Worm (Caenorhabditis elegans) whole organism, L2 larva: Measurements from ENCODE around the gene arv-1.
A peak's percentile ranks its signal among the peaks of the same experiment; 100 is the strongest.

Source experiments
- C34F6.9 ChIP-seq: fragments of 150-350 bp; optimal IDR thresholded peaks from 2 replicates; lab custom pipeline; 2014; ENCODE audit warnings: missing biosample characterization, missing genetic modification characterization
- F13H6.1 ChIP-seq: sonication (generic microtip); optimal IDR thresholded peaks from 2 replicates; lab custom pipeline; 2016; ENCODE audit warnings: missing genetic modification characterization, missing compliant biosample characterization
- R02D3.7 ChIP-seq: fragments of 150-350 bp; optimal IDR thresholded peaks from 2 replicates; lab custom pipeline; 2014; ENCODE audit warnings: missing biosample characterization, missing genetic modification characterization
- Y55F3AM.14 ChIP-seq: fragments of 200-800 bp; sonication (Bioruptor generic); optimal IDR thresholded peaks from 2 replicates; lab custom pipeline; 2018; ENCODE audit warnings: mild to moderate bottlenecking, missing genetic modification characterization, missing compliant biosample characterization
- ZK546.5 ChIP-seq: sonication (generic microtip); optimal IDR thresholded peaks from 2 replicates; lab custom pipeline; 2017; ENCODE audit warnings: missing biosample characterization, missing genetic modification characterization
- alr-1 ChIP-seq: fragments of 150-350 bp; optimal IDR thresholded peaks from 2 replicates; lab custom pipeline; 2014; ENCODE audit warnings: missing biosample characterization, missing genetic modification characterization
- aly-2 ChIP-seq: fragments of 150-350 bp; optimal IDR thresholded peaks from 2 replicates; lab custom pipeline; 2014; ENCODE audit warnings: missing biosample characterization, missing genetic modification characterization
- ama-1 ChIP-seq: fragments of 150-350 bp; optimal IDR thresholded peaks from 2 replicates; lab custom pipeline; 2018; ENCODE audit warnings: inconsistent platforms
- blmp-1 ChIP-seq: sonication (generic microtip); optimal IDR thresholded peaks from 2 replicates; lab custom pipeline; 2017; ENCODE audit warnings: missing genetic modification characterization, mild to moderate bottlenecking, missing compliant biosample characterization, antibody characterized with exemption, moderate library complexity; ENCODE audit not compliant: insufficient read depth
- ceh-16 ChIP-seq: fragments of 150-350 bp; optimal IDR thresholded peaks from 2 replicates; lab custom pipeline; 2014; ENCODE audit warnings: missing biosample characterization, missing genetic modification characterization
- ceh-82 ChIP-seq: fragments of 150-350 bp; optimal IDR thresholded peaks from 2 replicates; lab custom pipeline; 2014; ENCODE audit warnings: missing biosample characterization, missing genetic modification characterization
- crh-2 ChIP-seq: sonication (generic microtip); optimal IDR thresholded peaks from 2 replicates; lab custom pipeline; 2017; ENCODE audit warnings: missing biosample characterization, missing genetic modification characterization
- dmd-4 ChIP-seq: sonication (generic microtip); optimal IDR thresholded peaks from 2 replicates; lab custom pipeline; 2017; ENCODE audit warnings: missing biosample characterization, missing genetic modification characterization
- elt-1 ChIP-seq: fragments of 150-350 bp; optimal IDR thresholded peaks from 2 replicates; lab custom pipeline; 2014; ENCODE audit warnings: missing biosample characterization, missing genetic modification characterization
- elt-3 ChIP-seq: sonication (generic microtip); optimal IDR thresholded peaks from 2 replicates; lab custom pipeline; 2017; ENCODE audit warnings: missing biosample characterization, missing genetic modification characterization
- fos-1 ChIP-seq: fragments of 150-350 bp; optimal IDR thresholded peaks from 2 replicates; lab custom pipeline; 2014; ENCODE audit warnings: missing biosample characterization, missing genetic modification characterization
- gmeb-1 ChIP-seq: fragments of 150-350 bp; optimal IDR thresholded peaks from 2 replicates; lab custom pipeline; 2014; ENCODE audit warnings: missing biosample characterization, missing genetic modification characterization
- lin-11 ChIP-seq: fragments of 150-350 bp; sonication (generic microtip); optimal IDR thresholded peaks from 2 replicates; lab custom pipeline; 2014; ENCODE audit warnings: missing biosample characterization, missing genetic modification characterization, inconsistent platforms, mixed read lengths
- lin-13 ChIP-seq: fragments of 150-350 bp; optimal IDR thresholded peaks from 2 replicates; lab custom pipeline; 2014; ENCODE audit warnings: missing biosample characterization, missing genetic modification reagents, missing genetic modification characterization
- mab-5 ChIP-seq: fragments of 150-350 bp; optimal IDR thresholded peaks from 2 replicates; lab custom pipeline; 2014; ENCODE audit warnings: missing biosample characterization, missing genetic modification characterization
- mbf-1 ChIP-seq: sonication (generic microtip); optimal IDR thresholded peaks from 2 replicates; lab custom pipeline; 2017; ENCODE audit warnings: missing biosample characterization, missing genetic modification characterization
- mdl-1 ChIP-seq, 2 experiments: fragments of 150-350 bp in 1 of 2; sonication (generic microtip) in 1 of 2; optimal IDR thresholded peaks; 2 replicates each; lab custom pipeline; 2017; ENCODE audit warnings: missing biosample characterization in 2 of 2, missing genetic modification characterization in 2 of 2
- nhr-11 ChIP-seq: fragments of 150-350 bp; optimal IDR thresholded peaks from 2 replicates; lab custom pipeline; 2014; ENCODE audit warnings: missing biosample characterization, missing genetic modification characterization
- nhr-12 ChIP-seq: fragments of 150-350 bp; optimal IDR thresholded peaks from 2 replicates; lab custom pipeline; 2014; ENCODE audit warnings: missing biosample characterization, missing genetic modification characterization
- nhr-129 ChIP-seq: fragments of 150-350 bp; optimal IDR thresholded peaks from 2 replicates; lab custom pipeline; 2014; ENCODE audit warnings: missing biosample characterization, missing genetic modification characterization
- nhr-21 ChIP-seq: fragments of 150-350 bp; optimal IDR thresholded peaks from 2 replicates; lab custom pipeline; 2014; ENCODE audit warnings: missing biosample characterization, missing genetic modification characterization
- nhr-23 ChIP-seq: fragments of 150-350 bp; optimal IDR thresholded peaks from 2 replicates; lab custom pipeline; 2014; ENCODE audit warnings: missing biosample characterization, missing genetic modification reagents, missing genetic modification characterization
- nhr-237 ChIP-seq: fragments of 150-350 bp; optimal IDR thresholded peaks from 2 replicates; lab custom pipeline; 2014; ENCODE audit warnings: missing biosample characterization, missing genetic modification characterization
- nhr-6 ChIP-seq: fragments of 150-350 bp; optimal IDR thresholded peaks from 2 replicates; lab custom pipeline; 2014; ENCODE audit warnings: missing biosample characterization, missing genetic modification characterization
- nhr-77 ChIP-seq: fragments of 150-350 bp; optimal IDR thresholded peaks from 2 replicates; lab custom pipeline; 2014; ENCODE audit warnings: missing biosample characterization, missing genetic modification characterization
- peb-1 ChIP-seq: fragments of 150-350 bp; optimal IDR thresholded peaks from 2 replicates; lab custom pipeline; 2014; ENCODE audit warnings: missing biosample characterization, missing genetic modification characterization
- sma-3 ChIP-seq: sonication (generic microtip); optimal IDR thresholded peaks from 2 replicates; lab custom pipeline; 2016; ENCODE audit warnings: missing genetic modification reagents, missing genetic modification characterization, missing compliant biosample characterization
- sma-9 ChIP-seq, 2 experiments: fragments of 150-350 bp in 1 of 2; sonication (generic microtip) in 1 of 2; optimal IDR thresholded peaks; 2 replicates each; lab custom pipeline; 2014 to 2016; ENCODE audit warnings: missing genetic modification characterization in 2 of 2, mild to moderate bottlenecking in 1 of 2, missing biosample characterization in 1 of 2, missing compliant biosample characterization in 1 of 2, missing genetic modification reagents in 1 of 2, moderate library complexity in 1 of 2
- unc-39 ChIP-seq: fragments of 150-350 bp; optimal IDR thresholded peaks from 2 replicates; lab custom pipeline; 2014; ENCODE audit warnings: missing biosample characterization, missing genetic modification characterization
- unc-55 ChIP-seq: fragments of 150-350 bp; sonication (generic microtip); optimal IDR thresholded peaks from 3 replicates; lab custom pipeline; 2014; ENCODE audit warnings: missing biosample characterization, missing genetic modification reagents, missing genetic modification characterization
- unc-62 ChIP-seq: fragments of 150-350 bp; optimal IDR thresholded peaks from 2 replicates; lab custom pipeline; 2014; ENCODE audit warnings: missing biosample characterization, missing genetic modification reagents, missing genetic modification characterization
- zag-1 ChIP-seq: fragments of 150-350 bp; optimal IDR thresholded peaks from 2 replicates; lab custom pipeline; 2014; ENCODE audit warnings: missing biosample characterization, missing genetic modification characterization
- ztf-1 ChIP-seq: fragments of 200-800 bp; sonication (Bioruptor generic); conservative IDR thresholded peaks from 2 replicates; pipeline ENCODE4 v1.3.6; 2022; ENCODE audit warnings: missing genetic modification characterization, missing compliant biosample characterization
- ztf-11 ChIP-seq: sonication (generic microtip); optimal IDR thresholded peaks from 2 replicates; lab custom pipeline; 2017; ENCODE audit warnings: missing biosample characterization, missing genetic modification characterization
- ztf-4 ChIP-seq: fragments of 150-350 bp; optimal IDR thresholded peaks from 2 replicates; lab custom pipeline; 2014; ENCODE audit warnings: missing biosample characterization, missing genetic modification characterization

Gene arv-1

ce11 chrII:10197091-10197675 lies 3.4 kb downstream of the arv-1 start, which contains the start of gene R05H5.3 (continued):
- TF ChIP-seq blmp-1 (tag; lab: Kevin White, UChicago) (no peak), unc-39 (tag; lab: Kevin White, UChicago) (no peak), ztf-11 (no peak), ZK546.5 (no peak), sma-3 (peak; percentile 27), nhr-23 (tag; lab: Kevin White, UChicago) (no peak), unc-55 (GFP tag; lab: Kevin White, UChicago) (peak; percentile 87), sma-9 (GFP tag; optimal IDR thresholded peaks at IDR 0.05; lab: Kevin White, UChicago) (peak; percentile 30), sma-9 (tag; optimal IDR thresholded peaks at IDR 0.05; lab: Kevin White, UChicago) (no peak), gmeb-1 (tag; lab: Kevin White, UChicago) (peak; percentile 74), nhr-77 (no peak), mbf-1 (tag; lab: Kevin White, UChicago) (no peak), nhr-237 (no peak), nhr-6 (tag; lab: Kevin White, UChicago) (no peak), Y55F3AM.14 (GFP tag; lab: Kevin White, UChicago) (no peak), ztf-4 (no peak), nhr-12 (tag; lab: Kevin White, UChicago) (no peak), mdl-1 (tag; optimal IDR thresholded peaks at IDR 0.05; lab: Kevin White, UChicago) (no peak), alr-1 (no peak), nhr-129 (tag; lab: Kevin White, UChicago) (peak; percentile 69), dmd-4 (tag; lab: Kevin White, UChicago) (no peak)
- TF ChIP-seq, all 48 proteins: peak for 11

ce11 chrII:10194605-10195004 lies 6.0 kb downstream of the arv-1 start, which contains the start of gene srb-6:
Gene srb-6 (plus strand): TSS chrII:10194905.
- TF ChIP-seq zag-1 (no peak), Y55F3AM.14 (GFP tag; lab: Kevin White, UChicago) (no peak), nhr-21 (tag; lab: Kevin White, UChicago) (no peak), blmp-1 (tag; lab: Kevin White, UChicago) (no peak), sma-9 (GFP tag; optimal IDR thresholded peaks at IDR 0.05; lab: Kevin White, UChicago) (no peak), sma-9 (tag; optimal IDR thresholded peaks at IDR 0.05; lab: Kevin White, UChicago) (no peak), crh-2 (tag; lab: Kevin White, UChicago) (no peak), nhr-237 (no peak), alr-1 (no peak), nhr-129 (tag; lab: Kevin White, UChicago) (no peak)
- TF ChIP-seq, all 48 proteins: peak for 0

DNA sequence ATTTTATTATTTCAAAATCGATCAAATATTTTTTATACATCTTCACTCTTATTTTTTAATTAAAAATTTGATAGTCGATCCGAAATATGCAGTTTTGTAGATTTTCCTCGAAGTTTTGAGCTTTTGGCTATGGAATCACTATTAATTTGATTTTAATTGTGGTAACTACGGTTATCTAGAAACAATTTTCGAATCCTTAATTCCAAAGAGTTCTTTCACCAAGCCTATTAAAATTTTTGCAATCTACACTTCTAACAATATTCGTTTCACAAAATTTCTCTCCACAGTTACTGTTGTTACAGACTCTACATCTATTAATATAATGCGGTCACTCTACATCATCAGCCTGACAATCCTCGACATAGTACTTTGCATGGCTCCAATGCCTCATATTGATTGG lies 8.4 kb downstream of the arv-1 start, which contains the start of gene R05H5.7:
R05H5.7 (plus strand) TSS at position 301 of the 400 bp plus-strand sequence.
- TF ChIP-seq F13H6.1 (tag; lab: Kevin White, UChicago) (no peak), ztf-1 (no peak), unc-55 (GFP tag; lab: Kevin White, UChicago) (no peak), alr-1 (no peak), nhr-129 (tag; lab: Kevin White, UChicago) (no peak), fos-1 (tag; lab: Kevin White, UChicago) (no peak), ceh-16 (tag; lab: Kevin White, UChicago) (no peak), lin-11 (tag; lab: Kevin White, UChicago) (no peak), gmeb-1 (tag; lab: Kevin White, UChicago) (no peak), mab-5 (tag; lab: Kevin White, UChicago) (no peak), nhr-237 (no peak), peb-1 (no peak), nhr-21 (tag; lab: Kevin White, UChicago) (no peak), Y55F3AM.14 (GFP tag; lab: Kevin White, UChicago) (no peak), nhr-11 (no peak), C34F6.9 (no peak)

ce11 chrII:10189369-10189768 lies 11.3 kb downstream of the arv-1 start, which contains the start of gene cdc-25.4:
Gene cdc-25.4 (minus strand): TSS chrII:10189469.
- no peak for TF ChIP-seq mdl-1 (tag; optimal IDR thresholded peaks at IDR 0.05; lab: Kevin White, UChicago)
- TF ChIP-seq mbf-1 (tag; lab: Kevin White, UChicago) = no peak
- no peak for TF ChIP-seq sma-3
- TF ChIP-seq nhr-21 (tag; lab: Kevin White, UChicago) = no peak

DNA sequence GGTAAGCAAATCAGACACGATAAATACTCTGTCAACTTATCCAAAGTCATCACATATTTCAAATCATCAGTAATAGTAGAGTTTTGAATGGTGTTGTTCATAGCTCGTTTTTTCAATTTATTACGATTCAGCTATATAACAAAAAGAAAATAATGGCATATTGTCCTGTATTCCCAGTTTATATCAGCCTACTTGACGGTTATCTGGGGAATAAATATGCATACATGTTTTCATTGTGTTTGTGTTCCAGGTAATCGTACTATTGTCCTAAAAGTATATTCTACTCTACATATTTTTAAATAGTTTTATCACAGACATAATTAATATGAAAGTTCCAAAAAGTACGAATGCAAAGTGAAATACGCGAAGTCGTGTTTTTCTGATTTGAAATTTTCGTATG lies 12.8 kb downstream of the arv-1 start, which contains the start of gene srd-2:
srd-2 (minus strand) TSS at position 101 of the 400 bp plus-strand sequence.
- TF ChIP-seq ama-1 (lab: Kevin White, UChicago) (no peak), nhr-21 (tag; lab: Kevin White, UChicago) (no peak), aly-2 (tag; lab: Kevin White, UChicago) (no peak), unc-62 (no peak), ceh-82 (no peak), F13H6.1 (tag; lab: Kevin White, UChicago) (no peak), elt-3 (tag; lab: Kevin White, UChicago) (no peak), Y55F3AM.14 (GFP tag; lab: Kevin White, UChicago) (no peak), elt-1 (no peak), R02D3.7 (no peak), nhr-23 (tag; lab: Kevin White, UChicago) (no peak), lin-13 (GFP tag; lab: Kevin White, UChicago) (no peak)
